Fruit fly (Drosophila melanogaster): Measurements from ENCODE around the gene CG34286.

DNA sequence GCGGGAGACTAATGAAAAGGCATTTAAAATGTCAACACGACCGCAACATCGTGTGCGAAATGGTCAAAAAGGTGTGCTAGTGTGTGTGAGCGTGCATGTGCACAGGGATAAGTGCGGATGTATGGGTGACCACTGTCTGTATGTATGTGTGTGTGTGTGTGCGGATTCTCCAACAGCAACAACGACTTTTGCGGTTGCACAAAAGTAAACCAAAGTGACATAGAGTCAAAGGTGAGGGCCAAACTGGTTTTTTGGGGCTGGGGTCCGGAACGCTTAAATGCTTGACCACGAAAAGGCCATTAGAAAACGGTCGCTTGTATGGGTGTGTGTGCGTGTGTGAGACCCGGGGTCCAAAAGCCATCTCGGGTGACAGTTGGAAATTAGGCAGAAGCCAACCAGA lies 12.3 kb downstream of the CG34286 start:
- no peak for TF ChIP-seq usp (GFP tag; optimal IDR thresholded peaks at IDR 0.05)
- no peak for TF ChIP-seq psq (optimal IDR thresholded peaks at IDR 0.05)
- TF ChIP-seq CG8478 (optimal IDR thresholded peaks at IDR 0.05): no peak
- no peak for TF ChIP-seq pan (optimal IDR thresholded peaks at IDR 0.05)
- no peak for TF ChIP-seq EcR (GFP tag; optimal IDR thresholded peaks at IDR 0.05)
- TF ChIP-seq Dll (optimal IDR thresholded peaks at IDR 0.05): no peak
